Worm (Caenorhabditis elegans) whole organism, L4 larva: ENCODE data around the gene prdh-1.

ENCODE experiments used
- F10B5.3 ChIP-seq: sonication (generic microtip); optimal IDR thresholded peaks from 2 replicates; lab custom pipeline; 2016; ENCODE audit warnings: mild to moderate bottlenecking, missing genetic modification characterization, missing compliant biosample characterization
- F37D6.2 ChIP-seq: sonication (generic microtip); optimal IDR thresholded peaks from 2 replicates; lab custom pipeline; 2016; ENCODE audit warnings: mild to moderate bottlenecking, missing genetic modification characterization, missing compliant biosample characterization
- ZK337.2 ChIP-seq: fragments of 200-800 bp; sonication (Bioruptor generic); IDR thresholded peaks from 2 replicates; pipeline ENCODE4 v1.3.6; 2022; ENCODE audit warnings: missing genetic modification reagents, missing genetic modification characterization, missing compliant biosample characterization
- aly-2 ChIP-seq: sonication (generic microtip); optimal IDR thresholded peaks from 2 replicates; lab custom pipeline; 2018; ENCODE audit warnings: missing biosample characterization, missing genetic modification characterization
- arid-1 ChIP-seq: fragments of 200-800 bp; sonication (Bioruptor generic); conservative IDR thresholded peaks from 2 replicates; pipeline ENCODE4 v1.3.6; 2022; ENCODE audit warnings: missing genetic modification reagents, missing genetic modification characterization, missing compliant biosample characterization
- ceh-28 ChIP-seq: fragments of 150-350 bp; optimal IDR thresholded peaks from 2 replicates; lab custom pipeline; 2014; ENCODE audit warnings: missing biosample characterization, missing genetic modification reagents, missing genetic modification characterization
- ceh-44 ChIP-seq: fragments of 200-800 bp; sonication (Bioruptor generic); IDR thresholded peaks from 2 replicates; pipeline ENCODE4 v1.3.6; 2022; ENCODE audit warnings: missing genetic modification reagents, missing genetic modification characterization, missing compliant biosample characterization
- ctbp-1 ChIP-seq: fragments of 200-800 bp; sonication (Bioruptor generic); IDR thresholded peaks from 2 replicates; pipeline ENCODE4 v1.3.6; 2022; ENCODE audit warnings: missing genetic modification reagents, missing genetic modification characterization, missing compliant biosample characterization
- dmd-6 ChIP-seq: fragments of 200-800 bp; sonication (Bioruptor generic); IDR thresholded peaks from 2 replicates; pipeline ENCODE4 v1.3.6; 2022; ENCODE audit warnings: missing genetic modification reagents, missing genetic modification characterization, missing compliant biosample characterization
- dmd-9 ChIP-seq: fragments of 200-800 bp; sonication (Bioruptor generic); IDR thresholded peaks from 2 replicates; pipeline ENCODE4 v1.3.6; 2022; ENCODE audit warnings: missing genetic modification reagents, missing genetic modification characterization, missing compliant biosample characterization
- duxl-1 ChIP-seq: sonication (generic microtip); optimal IDR thresholded peaks from 2 replicates; lab custom pipeline; 2016; ENCODE audit warnings: mild to moderate bottlenecking, missing genetic modification characterization, moderate library complexity, missing compliant biosample characterization; ENCODE audit not compliant: poor library complexity
- egl-43 ChIP-seq: fragments of 200-800 bp; sonication (Bioruptor generic); IDR thresholded peaks from 2 replicates; pipeline ENCODE4 v1.3.6; 2022; ENCODE audit warnings: missing genetic modification reagents, missing genetic modification characterization, missing compliant biosample characterization
- fkh-10 ChIP-seq: fragments of 150-350 bp; optimal IDR thresholded peaks from 2 replicates; lab custom pipeline; 2014; ENCODE audit warnings: missing biosample characterization, missing genetic modification reagents, missing genetic modification characterization
- fos-1 ChIP-seq: fragments of 150-350 bp; optimal IDR thresholded peaks from 2 replicates; lab custom pipeline; 2014; ENCODE audit warnings: missing biosample characterization, missing genetic modification characterization
- gei-8 ChIP-seq: fragments of 200-800 bp; sonication (Bioruptor generic); optimal IDR thresholded peaks from 2 replicates; lab custom pipeline; 2018; ENCODE audit warnings: mild to moderate bottlenecking, missing genetic modification characterization, missing compliant biosample characterization
- hlh-11 ChIP-seq: fragments of 200-800 bp; sonication (Bioruptor generic); optimal IDR thresholded peaks from 2 replicates; lab custom pipeline; 2018; ENCODE audit warnings: mild to moderate bottlenecking, missing genetic modification characterization, missing compliant biosample characterization
- hlh-30 ChIP-seq: sonication (generic microtip); optimal IDR thresholded peaks from 2 replicates; lab custom pipeline; 2017; ENCODE audit warnings: antibody characterized with exemption, mild to moderate bottlenecking, missing genetic modification characterization, missing compliant biosample characterization; ENCODE audit not compliant: insufficient read depth
- hmg-1.1 ChIP-seq: fragments of 200-800 bp; sonication (Bioruptor generic); IDR thresholded peaks from 2 replicates; pipeline ENCODE4 v1.3.6; 2022; ENCODE audit warnings: missing genetic modification reagents, missing genetic modification characterization, missing compliant biosample characterization
- lim-7 ChIP-seq: fragments of 200-800 bp; sonication (Bioruptor generic); IDR thresholded peaks from 2 replicates; pipeline ENCODE4 v1.3.6; 2022; ENCODE audit warnings: missing genetic modification characterization, missing compliant biosample characterization
- lin-15B ChIP-seq: fragments of 150-350 bp; sonication (generic microtip); optimal IDR thresholded peaks from 3 replicates; lab custom pipeline; 2014; ENCODE audit warnings: missing biosample characterization, missing genetic modification characterization
- lin-39 ChIP-seq: fragments of 150-350 bp; optimal IDR thresholded peaks from 2 replicates; lab custom pipeline; 2014; ENCODE audit warnings: missing biosample characterization, missing genetic modification reagents, missing genetic modification characterization
- lir-3 ChIP-seq: sonication (generic microtip); optimal IDR thresholded peaks from 2 replicates; lab custom pipeline; 2016; ENCODE audit warnings: mild to moderate bottlenecking, missing genetic modification characterization, missing compliant biosample characterization
- lsy-2 ChIP-seq, 2 experiments: fragments of 150-350 bp in 1 of 2; sonication (generic microtip) in 1 of 2; optimal IDR thresholded peaks; 2 replicates each; lab custom pipeline; 2014 to 2017; ENCODE audit warnings: missing biosample characterization in 2 of 2, missing genetic modification characterization in 2 of 2
- mdt-29 ChIP-seq: fragments of 200-800 bp; sonication (Bioruptor generic); IDR thresholded peaks from 2 replicates; pipeline ENCODE4 v1.3.6; 2022; ENCODE audit warnings: missing genetic modification reagents, missing genetic modification characterization, missing compliant biosample characterization
- mep-1 ChIP-seq: fragments of 150-350 bp; sonication (generic microtip); optimal IDR thresholded peaks from 3 replicates; lab custom pipeline; 2014; ENCODE audit warnings: missing biosample characterization, missing genetic modification characterization
- mes-2 ChIP-seq: sonication (generic microtip); optimal IDR thresholded peaks from 2 replicates; lab custom pipeline; 2016; ENCODE audit warnings: missing genotype, mild to moderate bottlenecking, missing genetic modification characterization, missing compliant biosample characterization; ENCODE audit not compliant: poor library complexity, severe bottlenecking
- mxl-3 ChIP-seq: fragments of 200-800 bp; sonication (Bioruptor generic); optimal IDR thresholded peaks from 2 replicates; lab custom pipeline; 2018; ENCODE audit warnings: mild to moderate bottlenecking, missing genetic modification characterization, missing compliant biosample characterization
- nhr-10 ChIP-seq: fragments of 150-350 bp; optimal IDR thresholded peaks from 2 replicates; lab custom pipeline; 2014; ENCODE audit warnings: missing biosample characterization, missing genetic modification characterization
- nhr-111 ChIP-seq: fragments of 200-800 bp; sonication (Bioruptor generic); optimal IDR thresholded peaks from 2 replicates; lab custom pipeline; 2018; ENCODE audit warnings: mild to moderate bottlenecking, missing genetic modification characterization, missing compliant biosample characterization
- nhr-237 ChIP-seq: sonication (generic microtip); optimal IDR thresholded peaks from 2 replicates; lab custom pipeline; 2017; ENCODE audit warnings: missing biosample characterization, missing genetic modification characterization
- nhr-42 ChIP-seq: fragments of 200-800 bp; sonication (Bioruptor generic); IDR thresholded peaks from 2 replicates; pipeline ENCODE4 v1.3.6; 2022; ENCODE audit warnings: missing genetic modification characterization, missing compliant biosample characterization
- nhr-48 ChIP-seq: sonication (generic microtip); optimal IDR thresholded peaks from 2 replicates; lab custom pipeline; 2016; ENCODE audit warnings: mild to moderate bottlenecking, missing genetic modification characterization, missing compliant biosample characterization
- nhr-76 ChIP-seq: fragments of 150-350 bp; optimal IDR thresholded peaks from 2 replicates; lab custom pipeline; 2014; ENCODE audit warnings: missing biosample characterization, missing genetic modification characterization
- pqm-1 ChIP-seq: sonication (generic microtip); optimal IDR thresholded peaks from 2 replicates; lab custom pipeline; 2017; ENCODE audit warnings: missing biosample characterization, missing genetic modification characterization
- rbr-2 ChIP-seq: sonication (generic microtip); optimal IDR thresholded peaks from 2 replicates; lab custom pipeline; 2016; ENCODE audit warnings: missing genotype, missing genetic modification characterization, missing compliant biosample characterization
- set-16 ChIP-seq: fragments of 200-800 bp; sonication (Bioruptor generic); IDR thresholded peaks from 2 replicates; pipeline ENCODE4 v1.3.6; 2022; ENCODE audit warnings: missing genetic modification reagents, missing genetic modification characterization, missing compliant biosample characterization
- snpc-1.2 ChIP-seq: fragments of 200-800 bp; sonication (Bioruptor generic); IDR thresholded peaks from 2 replicates; pipeline ENCODE4 v1.3.6; 2022; ENCODE audit warnings: missing genetic modification reagents, missing genetic modification characterization, missing compliant biosample characterization
- snpc-4 ChIP-seq: fragments of 150-350 bp; optimal IDR thresholded peaks from 2 replicates; lab custom pipeline; 2014; ENCODE audit warnings: missing biosample characterization, missing genetic modification characterization
- tra-1 ChIP-seq: fragments of 200-800 bp; sonication (Bioruptor generic); IDR thresholded peaks from 2 replicates; pipeline ENCODE4 v1.3.6; 2022; ENCODE audit warnings: missing genetic modification reagents, missing genetic modification characterization, missing compliant biosample characterization
- vab-7 ChIP-seq: fragments of 200-800 bp; sonication (Bioruptor generic); IDR thresholded peaks from 2 replicates; pipeline ENCODE4 v1.3.6; 2022; ENCODE audit warnings: missing genetic modification reagents, missing genetic modification characterization, missing compliant biosample characterization
- zag-1 ChIP-seq: fragments of 150-350 bp; optimal IDR thresholded peaks from 2 replicates; lab custom pipeline; 2014; ENCODE audit warnings: missing biosample characterization, missing genetic modification characterization
- zfp-3 ChIP-seq: fragments of 200-800 bp; sonication (Bioruptor generic); conservative IDR thresholded peaks from 2 replicates; pipeline ENCODE4 v1.3.6; 2022; ENCODE audit warnings: missing genetic modification reagents, missing genetic modification characterization, missing compliant biosample characterization
- zip-2 ChIP-seq: fragments of 150-350 bp; optimal IDR thresholded peaks from 2 replicates; lab custom pipeline; 2014; ENCODE audit warnings: missing biosample characterization, missing genetic modification characterization
- ztf-11 ChIP-seq: fragments of 150-350 bp; optimal IDR thresholded peaks from 2 replicates; lab custom pipeline; 2014; ENCODE audit warnings: missing biosample characterization, missing genetic modification characterization
- ztf-7 ChIP-seq: fragments of 150-350 bp; optimal IDR thresholded peaks from 2 replicates; lab custom pipeline; 2014; ENCODE audit warnings: missing biosample characterization, missing genetic modification characterization

prdh-1 gene

ce11 chrIV:13877707-13878106, 1.3 kb upstream of the prdh-1 start (continued):
- no peak for TF ChIP-seq lin-15B (tag; lab: Kevin White, UChicago)
- peak in 1 of 2 experiments; percentile 61 for TF ChIP-seq lsy-2 (tag; optimal IDR thresholded peaks at IDR 0.05; lab: Kevin White, UChicago)
- TF ChIP-seq zag-1 = no peak
- no peak for TF ChIP-seq fos-1
- no peak for TF ChIP-seq dmd-9
- no peak for TF ChIP-seq lir-3 (tag; lab: Kevin White, UChicago)
- TF ChIP-seq pqm-1 (tag; lab: Kevin White, UChicago) = no peak
- no peak for TF ChIP-seq F10B5.3 (tag; lab: Kevin White, UChicago)
- TF ChIP-seq nhr-42 (GFP tag; lab: Robert Waterston, UW) = no peak
- peak; percentile 63; the same call in 1 of the 2 replicates for TF ChIP-seq hmg-1.1 (GFP tag; lab: Robert Waterston, UW)
- no peak for TF ChIP-seq zip-2 (tag; lab: Kevin White, UChicago)
- TF ChIP-seq mes-2 (tag; lab: Kevin White, UChicago) = no peak
- no peak for TF ChIP-seq snpc-4 (tag; lab: Kevin White, UChicago)
- no peak for TF ChIP-seq ZK337.2 (GFP tag; lab: Robert Waterston, UW)
- peak; percentile 29 for TF ChIP-seq rbr-2
- peak; percentile 44 for TF ChIP-seq hlh-30 (tag; lab: Kevin White, UChicago)
- TF ChIP-seq nhr-48 (tag; lab: Kevin White, UChicago) = no peak
- TF ChIP-seq ctbp-1 (GFP tag; lab: Robert Waterston, UW) = 0 out of 2 replicates have a peak, but pooled peaks have one; percentile 20
- no peak for TF ChIP-seq vab-7 (GFP tag; lab: Robert Waterston, UW)
- no peak for TF ChIP-seq zfp-3 (GFP tag; lab: Robert Waterston, UW)
- TF ChIP-seq egl-43 (GFP tag; lab: Robert Waterston, UW) = no peak
- no peak for TF ChIP-seq lin-39 (tag; lab: Kevin White, UChicago)
- TF ChIP-seq mep-1 = peak; percentile 66
- peak; percentile 3 for TF ChIP-seq mxl-3
- TF ChIP-seq dmd-6 (GFP tag; lab: Robert Waterston, UW) = no peak

DNA sequence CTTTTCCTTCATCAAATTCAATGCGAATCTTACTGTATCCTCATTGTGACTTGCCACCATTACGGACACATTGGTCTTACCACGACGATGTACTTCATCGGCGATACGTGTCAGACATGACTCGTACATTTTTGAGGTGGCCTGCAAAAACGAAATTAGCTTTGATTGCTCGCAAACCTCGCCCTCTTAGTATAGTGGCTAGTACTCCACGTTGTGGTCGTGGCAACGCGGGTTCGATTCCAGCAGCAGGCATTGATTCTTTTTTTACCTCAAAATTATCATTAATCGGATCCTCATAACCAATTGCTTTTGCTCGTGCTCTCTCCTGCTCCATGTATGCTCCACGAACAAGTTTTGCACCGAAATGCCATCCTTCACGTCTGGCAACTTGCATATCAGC, 6.3 kb downstream of the prdh-1 start:
- TF ChIP-seq snpc-1.2 (GFP tag; lab: Robert Waterston, UW) (peak; percentile 96), ztf-11 (no peak), mdt-29 (GFP tag; lab: Robert Waterston, UW) (0 out of 2 replicates have a peak, but pooled peaks have one; percentile 15), gei-8 (GFP tag; lab: Kevin White, UChicago) (no peak), lim-7 (no peak), fkh-10 (GFP tag; lab: Kevin White, UChicago) (no peak), arid-1 (GFP tag; lab: Robert Waterston, UW) (no peak), F37D6.2 (tag; lab: Kevin White, UChicago) (no peak), tra-1 (GFP tag; lab: Robert Waterston, UW) (no peak)

DNA sequence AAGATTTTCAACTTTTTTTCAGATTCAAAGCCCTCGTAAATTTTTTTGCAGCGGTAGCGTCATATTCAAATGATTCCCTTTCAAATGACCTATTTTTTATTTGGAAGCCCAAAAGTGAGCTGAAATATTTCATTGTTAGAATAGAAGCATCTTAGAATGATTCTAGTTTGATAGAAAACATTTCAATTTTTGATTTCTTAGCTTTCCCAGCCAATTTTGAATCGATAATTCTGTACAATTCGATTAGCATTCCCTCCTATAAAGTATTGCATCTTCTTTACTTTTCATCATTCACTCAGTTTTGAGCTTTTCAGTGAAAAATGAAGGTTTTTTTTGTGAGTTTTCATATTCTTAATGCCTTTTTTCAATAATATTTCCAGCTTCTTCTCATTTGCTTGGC, 9.7 kb downstream of the prdh-1 start, which contains the start of gene B0513.90:
TSS of gene B0513.90 (plus strand) at position 301 of the 400 bp plus-strand sequence.
- TF ChIP-seq hlh-11 (no peak), nhr-237 (tag; lab: Kevin White, UChicago) (no peak), nhr-76 (tag; lab: Kevin White, UChicago) (no peak), fos-1 (no peak), F10B5.3 (tag; lab: Kevin White, UChicago) (no peak), ztf-7 (tag; lab: Kevin White, UChicago) (no peak), aly-2 (no peak), ceh-28 (no peak), nhr-111 (GFP tag; lab: Kevin White, UChicago) (no peak), duxl-1 (tag; lab: Kevin White, UChicago) (no peak), mes-2 (tag; lab: Kevin White, UChicago) (no peak), zfp-3 (GFP tag; lab: Robert Waterston, UW) (no peak), nhr-10 (tag; lab: Kevin White, UChicago) (no peak), ceh-44 (GFP tag; lab: Robert Waterston, UW) (no peak), dmd-6 (GFP tag; lab: Robert Waterston, UW) (no peak), hmg-1.1 (GFP tag; lab: Robert Waterston, UW) (no peak), F37D6.2 (tag; lab: Kevin White, UChicago) (no peak), lsy-2 (tag; optimal IDR thresholded peaks at IDR 0.05; lab: Kevin White, UChicago) (no peak), set-16 (no peak)
